Worm (Caenorhabditis elegans): ENCODE measurements around the gene agl-1.

ce11 chrII:14350768-14351167, 7.1 kb downstream of the agl-1 start:
- TF ChIP-seq nhr-12 (tag; optimal IDR thresholded peaks at IDR 0.05) (no peak), fos-1 (tag; optimal IDR thresholded peaks at IDR 0.05) (no peak), zag-1 (tag; optimal IDR thresholded peaks at IDR 0.05) (no peak), aly-2 (tag; optimal IDR thresholded peaks at IDR 0.05) (no peak), mdl-1 (tag; optimal IDR thresholded peaks at IDR 0.05) (no peak), ztf-4 (tag; optimal IDR thresholded peaks at IDR 0.05) (no peak), unc-55 (GFP tag; optimal IDR thresholded peaks at IDR 0.05) (no peak), dmd-4 (tag; optimal IDR thresholded peaks at IDR 0.05) (no peak)
